Fruit fly (Drosophila melanogaster): ENCODE data around the gene agt.

DNA sequence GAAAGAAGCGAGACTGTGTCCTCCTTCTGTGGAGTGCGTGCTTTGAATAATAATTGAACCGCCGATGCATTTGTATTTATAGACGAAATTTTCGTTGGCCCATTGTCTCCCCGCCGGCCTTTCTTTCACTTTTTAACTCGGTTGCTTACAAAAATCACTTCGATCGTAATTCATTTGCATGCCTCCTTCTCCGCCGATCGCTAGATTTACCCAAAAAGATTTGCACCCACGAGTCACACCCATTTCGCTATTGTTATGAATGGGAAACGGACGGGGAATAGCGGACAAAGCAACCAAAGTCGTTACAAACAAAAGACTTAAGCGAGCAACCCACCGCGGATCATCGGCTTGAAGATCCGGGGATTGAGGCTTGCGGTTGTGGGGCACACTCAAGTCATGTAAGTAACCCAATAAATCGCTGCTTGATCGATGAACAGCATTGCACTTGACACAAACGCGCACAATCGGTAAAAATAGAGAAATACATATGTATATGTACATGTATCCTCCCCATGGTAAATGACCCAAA lies 36.4 kb upstream of the agt start, which contains the start of gene Ccp84Ac:
- TF ChIP-seq CG8478 (optimal IDR thresholded peaks at IDR 0.05) (no peak), CTCF (optimal IDR thresholded peaks at IDR 0.05) (no peak)

All from S2 (cell line).